Worm (Caenorhabditis elegans): ENCODE measurements around the gene cyp-13A10.

ce11 chrII:9682044-9682443 is 19.4 kb upstream of the cyp-13A10 start:
- TF ChIP-seq ztf-29 (GFP tag; IDR thresholded peaks at IDR 0.05): no peak
- TF ChIP-seq med-1 (GFP tag; optimal IDR thresholded peaks at IDR 0.05; ENCODE audit: insufficient read depth): no peak
- TF ChIP-seq T22C8.4 (GFP tag; IDR thresholded peaks at IDR 0.05): no peak
- TF ChIP-seq flt-1 (GFP tag; IDR thresholded peaks at IDR 0.05): no peak
- no peak for TF ChIP-seq ztf-23 (GFP tag; IDR thresholded peaks at IDR 0.05)
- no peak for TF ChIP-seq cog-1 (tag; optimal IDR thresholded peaks at IDR 0.05)
- no peak for TF ChIP-seq tab-1 (GFP tag; IDR thresholded peaks at IDR 0.05)
- TF ChIP-seq ref-1 (GFP tag; conservative IDR thresholded peaks at IDR 0.05): no peak
- TF ChIP-seq klf-2 (GFP tag; conservative IDR thresholded peaks at IDR 0.05): no peak

Data from whole organism, midembryonic.